Worm (Caenorhabditis elegans) whole organism, early embryonic: Measurements from ENCODE around the gene Y66H1A.8.

Experiments
- F13C5.2 ChIP-seq: sonication (generic microtip); optimal IDR thresholded peaks from 2 replicates; lab custom pipeline; 2017; ENCODE audit warnings: mild to moderate bottlenecking, missing genetic modification characterization, inconsistent platforms, missing compliant biosample characterization
- flt-1 ChIP-seq: fragments of 200-800 bp; sonication (Bioruptor generic); IDR thresholded peaks from 2 replicates; pipeline ENCODE4 v1.3.6; 2022; ENCODE audit warnings: missing genetic modification characterization, missing compliant biosample characterization
- hnd-1 ChIP-seq: sonication (generic microtip); optimal IDR thresholded peaks from 2 replicates; lab custom pipeline; 2016; ENCODE audit warnings: missing genetic modification characterization, missing compliant biosample characterization
- pes-1 ChIP-seq: fragments of 200-800 bp; sonication (Bioruptor generic); IDR thresholded peaks from 2 replicates; pipeline ENCODE4 v1.3.6; 2022; ENCODE audit warnings: missing genetic modification reagents, missing genetic modification characterization, missing compliant biosample characterization

ce11 chrIV:467291-467690 is 12.6 kb upstream of the Y66H1A.8 start:
- no peak for TF ChIP-seq flt-1
- TF ChIP-seq pes-1, result no peak
- no peak for TF ChIP-seq F13C5.2 (tag; lab: Kevin White, UChicago)
- no peak for TF ChIP-seq hnd-1 (tag; lab: Kevin White, UChicago)
